Fruit fly (Drosophila melanogaster) whole organism, embryonic: ENCODE results near the gene side-IV.
A peak's percentile ranks its signal among the peaks of the same experiment; 100 is the strongest.

ENCODE experiments used
- Atf3 ChIP-seq: fragments of 200-800 bp; sonication (Bioruptor generic); optimal IDR thresholded peaks from 3 replicates; lab custom pipeline; 2016; ENCODE audit warnings: missing biosample characterization, missing genetic modification characterization
- CG10274 ChIP-seq: fragments of 200-800 bp; sonication (Bioruptor generic); optimal IDR thresholded peaks from 3 replicates; lab custom pipeline; 2017; ENCODE audit warnings: missing biosample characterization, mild to moderate bottlenecking, missing genetic modification characterization
- CG11093 ChIP-seq: fragments of 200-800 bp; sonication (Bioruptor generic); IDR thresholded peaks from 3 replicates; pipeline ENCODE4 v1.3.6; 2022; ENCODE audit warnings: missing biosample characterization, missing genetic modification characterization
- CG12219 ChIP-seq: fragments of 200-800 bp; sonication (Bioruptor generic); optimal IDR thresholded peaks from 3 replicates; lab custom pipeline; 2018; ENCODE audit warnings: missing biosample characterization, mild to moderate bottlenecking, missing genetic modification characterization
- CG1233 ChIP-seq: fragments of 200-800 bp; sonication (Bioruptor generic); optimal IDR thresholded peaks from 4 replicates; lab custom pipeline; 2018; ENCODE audit warnings: missing biosample characterization, mild to moderate bottlenecking, missing genetic modification characterization
- CG13624 ChIP-seq: fragments of 200-800 bp; sonication (Bioruptor generic); optimal IDR thresholded peaks from 2 replicates; lab custom pipeline; 2016; ENCODE audit warnings: missing biosample characterization, missing genetic modification characterization
- CG15479 ChIP-seq: fragments of 200-800 bp; sonication (Bioruptor generic); optimal IDR thresholded peaks from 3 replicates; lab custom pipeline; 2019; ENCODE audit warnings: missing biosample characterization, mild to moderate bottlenecking, missing genetic modification characterization, moderate library complexity
- CG15601 ChIP-seq: fragments of 200-800 bp; sonication (Bioruptor generic); optimal IDR thresholded peaks from 3 replicates; lab custom pipeline; 2019; ENCODE audit warnings: missing biosample characterization, mild to moderate bottlenecking, missing genetic modification characterization, moderate library complexity
- CG16813 ChIP-seq: fragments of 200-800 bp; sonication (Bioruptor generic); IDR thresholded peaks from 3 replicates; pipeline ENCODE4 v1.3.6; 2022; ENCODE audit warnings: missing biosample characterization, missing genetic modification characterization; ENCODE audit not compliant: partially characterized antibody
- CG18599 ChIP-seq: fragments of 200-800 bp; sonication (Bioruptor generic); optimal IDR thresholded peaks from 3 replicates; lab custom pipeline; 2017; ENCODE audit warnings: missing biosample characterization, missing genetic modification characterization, mild to moderate bottlenecking, moderate library complexity, missing genetic modification reagents
- CG18764 ChIP-seq: fragments of 200-800 bp; sonication (Bioruptor generic); optimal IDR thresholded peaks from 3 replicates; lab custom pipeline; 2016; ENCODE audit warnings: missing biosample characterization, missing genetic modification characterization
- CG31365 ChIP-seq: fragments of 200-800 bp; sonication (Bioruptor generic); optimal IDR thresholded peaks from 2 replicates; lab custom pipeline; 2018; ENCODE audit warnings: missing biosample characterization, mild to moderate bottlenecking, missing genetic modification characterization
- CG34224 ChIP-seq: fragments of 200-800 bp; sonication (Bioruptor generic); IDR thresholded peaks from 3 replicates; pipeline ENCODE4 v1.3.6; 2022; ENCODE audit warnings: missing biosample characterization, missing genetic modification characterization; ENCODE audit not compliant: partially characterized antibody
- CG34422 ChIP-seq: fragments of 200-800 bp; sonication (Bioruptor generic); IDR thresholded peaks from 3 replicates; pipeline ENCODE4 v1.3.6; 2022; ENCODE audit warnings: missing biosample characterization, missing genetic modification characterization
- CG7372 ChIP-seq: fragments of 200-800 bp; sonication (Bioruptor generic); IDR thresholded peaks from 2 replicates; pipeline ENCODE4 v1.3.6; 2022; ENCODE audit warnings: missing biosample characterization, missing genetic modification characterization
- CG8388 ChIP-seq: fragments of 200-800 bp; sonication (Bioruptor generic); optimal IDR thresholded peaks from 2 replicates; lab custom pipeline; 2019; ENCODE audit warnings: missing biosample characterization, mild to moderate bottlenecking, missing genetic modification characterization, moderate library complexity
- CG9727 ChIP-seq: fragments of 200-800 bp; sonication (Bioruptor generic); optimal IDR thresholded peaks from 3 replicates; lab custom pipeline; 2017; ENCODE audit warnings: missing biosample characterization, mild to moderate bottlenecking, missing genetic modification characterization
- CHES-1-like ChIP-seq: fragments of 200-800 bp; sonication (Bioruptor generic); optimal IDR thresholded peaks from 2 replicates; lab custom pipeline; 2016; ENCODE audit warnings: missing biosample characterization, missing genetic modification characterization
- D ChIP-seq, 2 experiments: fragments of 200-800 bp in 1 of 2; fragments of >200 bp in 1 of 2; sonication (Bioruptor generic) in 1 of 2; optimal IDR thresholded peaks; 2 replicates in 1 of 2; 3 replicates in 1 of 2; lab custom pipeline; 2017; ENCODE audit warnings: mild to moderate bottlenecking in 1 of 2, missing biosample characterization in 1 of 2, missing genetic modification characterization in 1 of 2, missing genetic modification reagents in 1 of 2
- Dad ChIP-seq: fragments of 200-800 bp; sonication (Bioruptor generic); optimal IDR thresholded peaks from 3 replicates; lab custom pipeline; 2016; ENCODE audit warnings: missing biosample characterization, missing genetic modification characterization
- Deaf1 ChIP-seq: fragments of 200-800 bp; optimal IDR thresholded peaks from 3 replicates; lab custom pipeline; 2019; ENCODE audit warnings: missing biosample characterization, mild to moderate bottlenecking, missing genetic modification characterization, moderate library complexity
- E2f1 ChIP-seq: fragments of 200-800 bp; sonication (Bioruptor generic); IDR thresholded peaks from 2 replicates; pipeline ENCODE4 v1.3.6; 2022; ENCODE audit warnings: missing biosample characterization, missing genetic modification characterization
- Eip74EF ChIP-seq, 2 experiments: fragments of 200-800 bp in 1 of 2; fragments of >200 bp in 1 of 2; sonication (Bioruptor generic) in 1 of 2; optimal IDR thresholded peaks; 2 replicates each; lab custom pipeline; 2017 to 2019; ENCODE audit warnings: missing biosample characterization in 2 of 2, missing genetic modification characterization in 2 of 2, mild to moderate bottlenecking in 1 of 2, moderate library complexity in 1 of 2
- Fer1 ChIP-seq: fragments of 200-800 bp; sonication (Bioruptor generic); optimal IDR thresholded peaks from 2 replicates; lab custom pipeline; 2017; ENCODE audit warnings: missing biosample characterization, mild to moderate bottlenecking, missing genetic modification characterization
- Gug ChIP-seq: fragments of 200-800 bp; sonication (Bioruptor generic); IDR thresholded peaks from 4 replicates; pipeline ENCODE4 v1.3.6; 2022; ENCODE audit warnings: missing biosample characterization, missing genetic modification characterization
- Hey ChIP-seq: fragments of 200-800 bp; sonication (Bioruptor generic); optimal IDR thresholded peaks from 3 replicates; lab custom pipeline; 2018; ENCODE audit warnings: missing biosample characterization, mild to moderate bottlenecking, missing genetic modification characterization
- Hsf ChIP-seq: fragments of 200-800 bp; sonication (Bioruptor generic); optimal IDR thresholded peaks from 3 replicates; lab custom pipeline; 2016; ENCODE audit warnings: missing biosample characterization, missing genetic modification characterization
- Lhr ChIP-seq: fragments of 200-800 bp; sonication (Bioruptor generic); optimal IDR thresholded peaks from 3 replicates; lab custom pipeline; 2017; ENCODE audit warnings: mild to moderate bottlenecking, missing biosample characterization, missing genetic modification reagents, missing genetic modification characterization
- MBD-R2 ChIP-seq: fragments of 200-800 bp; sonication (Bioruptor generic); IDR thresholded peaks from 2 replicates; pipeline ENCODE4 v1.3.6; 2022; ENCODE audit warnings: missing biosample characterization, missing genetic modification characterization
- Neu2 ChIP-seq: fragments of 200-800 bp; sonication (Bioruptor generic); optimal IDR thresholded peaks from 3 replicates; lab custom pipeline; 2016; ENCODE audit warnings: missing biosample characterization, missing genetic modification characterization, borderline replicate concordance
- Ptx1 ChIP-seq: fragments of 200-800 bp; sonication (Bioruptor generic); IDR thresholded peaks from 2 replicates; pipeline ENCODE4 v1.3.6; 2022; ENCODE audit warnings: missing biosample characterization, missing genetic modification characterization
- bab2 ChIP-seq: fragments of 200-800 bp; sonication (Bioruptor generic); optimal IDR thresholded peaks from 2 replicates; lab custom pipeline; 2016; ENCODE audit warnings: missing biosample characterization, missing genetic modification characterization
- chinmo ChIP-seq: fragments of 200-800 bp; sonication (Bioruptor generic); IDR thresholded peaks from 4 replicates; pipeline ENCODE4 v1.3.6; 2022; ENCODE audit warnings: missing biosample characterization, missing genetic modification characterization; ENCODE audit not compliant: partially characterized antibody
- ems ChIP-seq: fragments of 200-800 bp; sonication (Bioruptor generic); optimal IDR thresholded peaks from 3 replicates; lab custom pipeline; 2016; ENCODE audit warnings: missing biosample characterization, missing genetic modification characterization
- ewg ChIP-seq: fragments of 200-800 bp; sonication (Bioruptor generic); optimal IDR thresholded peaks from 3 replicates; lab custom pipeline; 2017; ENCODE audit warnings: mild to moderate bottlenecking, missing biosample characterization, missing genetic modification reagents, missing genetic modification characterization
- gce ChIP-seq: fragments of 200-800 bp; sonication (Bioruptor generic); IDR thresholded peaks from 3 replicates; pipeline ENCODE4 v1.3.6; 2022; ENCODE audit warnings: missing biosample characterization, missing genetic modification characterization
- ham ChIP-seq: fragments of 200-800 bp; sonication (Bioruptor generic); IDR thresholded peaks from 2 replicates; pipeline ENCODE4 v1.3.6; 2022; ENCODE audit warnings: missing biosample characterization, missing genetic modification characterization
- jing ChIP-seq: fragments of 200-800 bp; sonication (Bioruptor generic); optimal IDR thresholded peaks from 2 replicates; lab custom pipeline; 2018; ENCODE audit warnings: missing biosample characterization, mild to moderate bottlenecking, missing genetic modification characterization
- luna ChIP-seq: fragments of 200-800 bp; sonication (Bioruptor generic); optimal IDR thresholded peaks from 2 replicates; lab custom pipeline; 2016; ENCODE audit warnings: missing biosample characterization, missing genetic modification characterization
- nmo ChIP-seq: fragments of 200-800 bp; sonication (Bioruptor generic); optimal IDR thresholded peaks from 2 replicates; lab custom pipeline; 2018; ENCODE audit warnings: missing biosample characterization, mild to moderate bottlenecking, missing genetic modification characterization, moderate library complexity
- onecut ChIP-seq: fragments of 200-800 bp; sonication (Bioruptor generic); IDR thresholded peaks from 2 replicates; pipeline ENCODE4 v1.3.6; 2022; ENCODE audit warnings: missing biosample characterization, missing genetic modification characterization
- org-1 ChIP-seq: fragments of 200-800 bp; sonication (Bioruptor generic); optimal IDR thresholded peaks from 2 replicates; lab custom pipeline; 2017; ENCODE audit warnings: missing biosample characterization, missing genetic modification characterization
- pros ChIP-seq: fragments of 200-800 bp; sonication (Bioruptor generic); optimal IDR thresholded peaks from 3 replicates; lab custom pipeline; 2019; ENCODE audit warnings: missing biosample characterization, mild to moderate bottlenecking, missing genetic modification characterization, moderate library complexity
- ro ChIP-seq: fragments of 200-800 bp; sonication (Bioruptor generic); IDR thresholded peaks from 2 replicates; pipeline ENCODE4 v1.3.6; 2022; ENCODE audit warnings: missing biosample characterization, missing genetic modification characterization
- sd ChIP-seq: fragments of 200-800 bp; sonication (Bioruptor generic); optimal IDR thresholded peaks from 3 replicates; lab custom pipeline; 2018; ENCODE audit warnings: missing biosample characterization, mild to moderate bottlenecking, missing genetic modification characterization, moderate library complexity
- tx ChIP-seq: fragments of 200-800 bp; sonication (Bioruptor generic); optimal IDR thresholded peaks from 2 replicates; lab custom pipeline; 2016; ENCODE audit warnings: missing biosample characterization, missing genetic modification characterization
- usp ChIP-seq: fragments of >200 bp; optimal IDR thresholded peaks from 2 replicates; lab custom pipeline; 2017; ENCODE audit warnings: missing biosample characterization, missing genetic modification characterization
- vnd ChIP-seq: fragments of 200-800 bp; sonication (Bioruptor generic); IDR thresholded peaks from 3 replicates; pipeline ENCODE4 v1.3.6; 2022; ENCODE audit warnings: missing biosample characterization, missing genetic modification characterization; ENCODE audit not compliant: partially characterized antibody
- zen2 ChIP-seq: fragments of 200-800 bp; sonication (Bioruptor generic); IDR thresholded peaks from 3 replicates; pipeline ENCODE4 v1.3.6; 2022; ENCODE audit warnings: missing biosample characterization, missing genetic modification characterization; ENCODE audit not compliant: partially characterized antibody
- zfh2 ChIP-seq: fragments of 200-800 bp; sonication (Bioruptor generic); optimal IDR thresholded peaks from 2 replicates; lab custom pipeline; 2016; ENCODE audit warnings: missing biosample characterization, missing genetic modification characterization

Gene side-IV

DNA sequence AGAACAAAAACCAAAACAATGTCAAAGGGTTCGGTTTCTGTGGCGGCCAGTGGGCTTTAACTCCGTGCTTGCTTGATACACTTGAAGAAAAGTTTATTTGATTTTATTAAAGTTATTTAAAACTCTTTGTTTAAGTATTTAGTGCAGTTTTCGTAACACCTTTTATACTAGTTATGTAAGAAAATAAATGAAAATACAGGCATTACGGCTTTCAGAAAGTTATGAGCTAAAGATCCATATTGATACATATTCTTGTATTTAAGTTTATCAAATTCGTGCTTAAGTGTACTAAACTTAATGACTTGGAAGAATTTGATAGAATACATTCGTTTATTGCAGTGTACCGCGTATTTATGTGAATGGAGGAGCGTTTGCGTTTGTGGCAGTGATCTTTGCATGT lies 3.9 kb upstream of the side-IV start:
- TF ChIP-seq Atf3 (GFP tag; lab: Kevin White, UChicago): no peak
- TF ChIP-seq zfh2: no peak
- no peak for TF ChIP-seq CG31365 (tag; lab: Kevin White, UChicago)
- no peak for TF ChIP-seq Eip74EF (GFP tag; optimal IDR thresholded peaks at IDR 0.05; lab: Kevin White, UChicago)
- TF ChIP-seq Fer1 (GFP tag; lab: Kevin White, UChicago): peak; percentile 29
- TF ChIP-seq ems (GFP tag; lab: Kevin White, UChicago): peak; percentile 7
- TF ChIP-seq CG34224 (GFP tag; lab: Robert Waterston, UW): no peak
- TF ChIP-seq CG15601 (tag; lab: Kevin White, UChicago): no peak
- TF ChIP-seq luna (GFP tag; lab: Kevin White, UChicago): no peak
- TF ChIP-seq onecut (GFP tag; lab: Robert Waterston, UW): no peak
- peak; percentile 19 for TF ChIP-seq CG1233 (GFP tag; lab: Kevin White, UChicago)
- TF ChIP-seq usp: no peak
- peak; percentile 6 for TF ChIP-seq bab2 (GFP tag; lab: Kevin White, UChicago)
- TF ChIP-seq Deaf1: peak; percentile 35
- no peak for TF ChIP-seq Dad (GFP tag; lab: Kevin White, UChicago)
- TF ChIP-seq Neu2 (GFP tag; lab: Kevin White, UChicago): no peak
- peak; percentile 34 for TF ChIP-seq Ptx1
- peak; percentile 37 for TF ChIP-seq CG9727
- TF ChIP-seq vnd (GFP tag; lab: Robert Waterston, UW): no peak
- peak; percentile 40 for TF ChIP-seq CG8388 (GFP tag; lab: Kevin White, UChicago)
- peak; percentile 21 for TF ChIP-seq CG18599
- peak; percentile 52 for TF ChIP-seq Hsf (GFP tag; lab: Kevin White, UChicago)
- no peak for TF ChIP-seq Gug (GFP tag; lab: Robert Waterston, UW)
- TF ChIP-seq Lhr: no peak
- no peak for TF ChIP-seq CG10274 (GFP tag; lab: Kevin White, UChicago)
- TF ChIP-seq chinmo (GFP tag; lab: Robert Waterston, UW): no peak
- 0 out of 2 replicates have a peak, but pooled peaks have one; percentile 13 for TF ChIP-seq E2f1 (GFP tag; lab: Robert Waterston, UW)
- no peak for TF ChIP-seq CHES-1-like (GFP tag; lab: Kevin White, UChicago)
- peak; percentile 12 for TF ChIP-seq sd (tag; lab: Kevin White, UChicago)
- no peak for TF ChIP-seq ro (GFP tag; lab: Robert Waterston, UW)
- no peak for TF ChIP-seq gce (GFP tag; lab: Robert Waterston, UW)
- no peak for TF ChIP-seq ham (GFP tag; lab: Robert Waterston, UW)
- TF ChIP-seq CG7372 (GFP tag; lab: Robert Waterston, UW): no peak
- no peak for TF ChIP-seq ewg (GFP tag; lab: Kevin White, UChicago)
- TF ChIP-seq zen2 (GFP tag; lab: Robert Waterston, UW): no peak
- peak; percentile 66 for TF ChIP-seq nmo (GFP tag; lab: Kevin White, UChicago)
- peak; percentile 5 for TF ChIP-seq CG18764 (GFP tag; lab: Kevin White, UChicago)
- TF ChIP-seq MBD-R2: no peak
- TF ChIP-seq CG11093 (GFP tag; lab: Robert Waterston, UW): no peak
- TF ChIP-seq org-1: no peak
- no peak for TF ChIP-seq CG15479 (GFP tag; lab: Kevin White, UChicago)
- TF ChIP-seq CG13624: no peak
- no peak for TF ChIP-seq jing (GFP tag; lab: Kevin White, UChicago)
- no peak for TF ChIP-seq tx
- no peak for TF ChIP-seq CG34422 (GFP tag; lab: Robert Waterston, UW)
- no peak for TF ChIP-seq CG16813 (GFP tag; lab: Robert Waterston, UW)
- TF ChIP-seq pros: no peak
- no peak for TF ChIP-seq Hey
- TF ChIP-seq D (optimal IDR thresholded peaks at IDR 0.05; lab: Kevin White, UChicago): no peak
- TF ChIP-seq D (GFP tag; optimal IDR thresholded peaks at IDR 0.05; lab: Kevin White, UChicago): peak; percentile 13
- no peak for TF ChIP-seq CG12219 (GFP tag; lab: Kevin White, UChicago)
